Worm (Caenorhabditis elegans) whole organism, L1 larva: Measurements from ENCODE around the gene T04H1.13.

ENCODE experiments used
- aha-1 ChIP-seq: fragments of 150-350 bp; optimal IDR thresholded peaks from 2 replicates; lab custom pipeline; 2014; ENCODE audit warnings: missing biosample characterization, missing genetic modification characterization
- ama-1 ChIP-seq: fragments of 150-350 bp; optimal IDR thresholded peaks from 2 replicates; lab custom pipeline; 2014
- elt-2 ChIP-seq: sonication (generic microtip); optimal IDR thresholded peaks from 2 replicates; lab custom pipeline; 2016; ENCODE audit warnings: missing genetic modification characterization, mild to moderate bottlenecking, inconsistent platforms, missing compliant biosample characterization, missing genetic modification reagents
- lin-13 ChIP-seq: fragments of 150-350 bp; optimal IDR thresholded peaks from 2 replicates; lab custom pipeline; 2014; ENCODE audit warnings: missing biosample characterization, missing genetic modification reagents, missing genetic modification characterization
- lsy-2 ChIP-seq, 2 experiments: fragments of 150-350 bp; optimal IDR thresholded peaks; 2 replicates each; lab custom pipeline; 2014; ENCODE audit warnings: missing biosample characterization in 2 of 2, missing genetic modification characterization in 2 of 2
- pax-3 ChIP-seq: fragments of 200-800 bp; sonication (Bioruptor generic); optimal IDR thresholded peaks from 2 replicates; lab custom pipeline; 2018; ENCODE audit warnings: mild to moderate bottlenecking, missing genetic modification characterization, moderate library complexity, missing compliant biosample characterization
- pqm-1 ChIP-seq: sonication (generic microtip); optimal IDR thresholded peaks from 3 replicates; lab custom pipeline; 2017; ENCODE audit warnings: missing biosample characterization, missing genetic modification characterization
- sox-4 ChIP-seq: sonication (generic microtip); optimal IDR thresholded peaks from 2 replicates; lab custom pipeline; 2016; ENCODE audit warnings: missing genetic modification characterization, missing compliant biosample characterization
- tbx-2 ChIP-seq: sonication (generic microtip); optimal IDR thresholded peaks from 2 replicates; lab custom pipeline; 2016; ENCODE audit warnings: missing genetic modification characterization, missing compliant biosample characterization

ce11 chrV:12288577-12288976 is 43.7 kb upstream of the T04H1.13 start, which contains the start of gene rskd-1:
- TF ChIP-seq lsy-2 (tag; optimal IDR thresholded peaks at IDR 0.05; lab: Kevin White, UChicago) (peak in 1 of 2 experiments; percentile 35), pax-3 (tag; lab: Kevin White, UChicago) (no peak), ama-1 (lab: Kevin White, UChicago) (no peak), elt-2 (tag; lab: Kevin White, UChicago) (no peak), aha-1 (tag; lab: Kevin White, UChicago) (no peak), lin-13 (GFP tag; lab: Kevin White, UChicago) (no peak), pqm-1 (no peak), tbx-2 (tag; lab: Kevin White, UChicago) (no peak), sox-4 (tag; lab: Kevin White, UChicago) (no peak)
